Fruit fly (Drosophila melanogaster) whole organism: Measurements from ENCODE around the gene CG12725.

Experiments
- CG8478 ChIP-seq: fragments of >200 bp; optimal IDR thresholded peaks from 2 replicates; lab custom pipeline; 2018; ENCODE audit warnings: inconsistent platforms
- Dll ChIP-seq: fragments of >200 bp; optimal IDR thresholded peaks from 2 replicates; lab custom pipeline; 2017
- EcR ChIP-seq, 2 experiments: fragments of >200 bp; optimal IDR thresholded peaks; 2 replicates each; lab custom pipeline; 2017; ENCODE audit warnings: missing biosample characterization in 2 of 2, missing genetic modification characterization in 2 of 2, missing genetic modification reagents in 2 of 2
- pan ChIP-seq: fragments of >200 bp; optimal IDR thresholded peaks from 2 replicates; lab custom pipeline; 2017
- psq ChIP-seq: fragments of >200 bp; optimal IDR thresholded peaks from 2 replicates; lab custom pipeline; 2017
- usp ChIP-seq: fragments of >200 bp; optimal IDR thresholded peaks from 2 replicates; lab custom pipeline; 2017; ENCODE audit warnings: missing biosample characterization, missing genetic modification characterization, mixed read lengths

CG12725 gene

DNA sequence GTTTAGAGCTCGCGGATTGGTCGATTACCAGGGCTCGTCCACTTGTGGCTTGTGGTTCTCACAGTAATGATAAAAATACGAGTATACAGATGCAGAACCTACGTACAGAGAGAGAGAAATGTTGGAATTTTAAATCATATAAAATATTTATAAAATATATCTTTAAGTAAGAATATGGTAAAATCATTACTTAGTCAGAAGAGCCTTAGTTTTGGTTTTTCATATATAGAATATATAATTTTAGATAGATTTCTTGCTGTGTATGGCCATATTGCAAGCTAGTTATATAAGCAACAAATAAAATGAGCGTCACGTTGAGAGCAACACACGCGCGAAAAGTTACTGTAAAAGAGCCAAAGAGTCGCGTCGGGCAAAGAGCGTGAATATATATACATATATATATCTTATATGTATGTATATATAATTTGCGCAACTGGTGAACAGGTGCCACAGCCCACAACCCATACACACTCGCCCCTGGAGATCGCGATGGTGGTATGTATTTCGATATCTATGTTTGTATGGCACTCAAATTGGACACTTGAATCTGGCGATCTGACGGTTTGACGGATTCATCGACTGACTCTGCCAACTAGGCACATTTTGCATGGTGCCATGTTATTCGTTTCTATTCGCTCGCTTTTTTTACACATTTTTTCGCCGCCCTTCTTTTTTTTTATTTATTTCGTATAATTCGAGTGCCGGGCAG is 12.0 kb downstream of the CG12725 start:
- no peak for TF ChIP-seq Dll
- TF ChIP-seq CG8478 (lab: Kevin White, UChicago), result no peak
- no peak for TF ChIP-seq usp (GFP tag; lab: Kevin White, UChicago)
- TF ChIP-seq psq (lab: Kevin White, UChicago), result no peak

DNA sequence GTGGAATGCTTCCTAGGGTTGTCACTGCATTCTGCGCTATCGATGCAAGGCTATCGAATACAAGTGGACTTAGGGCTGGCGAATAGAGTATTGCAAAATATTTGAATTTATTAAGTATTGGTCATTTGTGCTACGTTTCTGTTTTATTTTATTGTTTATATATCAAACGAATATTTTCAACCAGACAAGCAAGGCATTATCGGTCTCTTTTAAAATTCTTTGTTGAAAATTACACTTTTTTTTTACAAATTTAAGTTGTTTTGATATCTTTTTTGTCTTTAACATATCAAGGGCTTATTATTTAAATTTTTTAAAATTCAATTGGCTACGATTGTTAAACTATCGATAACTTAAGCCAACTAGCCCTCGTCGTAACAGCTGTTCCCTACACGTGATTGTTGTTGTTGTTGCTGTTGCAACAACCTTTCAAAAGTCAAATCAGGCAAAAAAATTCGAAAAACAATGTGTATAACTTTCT is 15.3 kb downstream of the CG12725 start, which contains the start of the genes Ype and CG1662:
TSS of gene Ype (minus strand) at position 45 of the 478 bp plus-strand sequence.
TSS of gene CG1662 (plus strand) at position 191 of the 478 bp plus-strand sequence.
- TF ChIP-seq CG8478 (lab: Kevin White, UChicago) (no peak), psq (lab: Kevin White, UChicago) (no peak), usp (GFP tag; lab: Kevin White, UChicago) (no peak), pan (lab: Kevin White, UChicago) (no peak), Dll (no peak), EcR (GFP tag; optimal IDR thresholded peaks at IDR 0.05; lab: Kevin White, UChicago) (no peak)

dm6 chrX:13386776-13387175 is 15.9 kb downstream of the CG12725 start:
- TF ChIP-seq Dll (no peak), pan (lab: Kevin White, UChicago) (no peak), psq (lab: Kevin White, UChicago) (no peak), EcR (GFP tag; optimal IDR thresholded peaks at IDR 0.05; lab: Kevin White, UChicago) (no peak), usp (GFP tag; lab: Kevin White, UChicago) (no peak), CG8478 (lab: Kevin White, UChicago) (no peak)

dm6 chrX:13384583-13385342 is 17.9 kb downstream of the CG12725 start, which contains the start of the genes Rbp1-like and Tim9a:
Gene Rbp1-like (minus strand): TSS chrX:13384877.
Gene Tim9a (plus strand): TSS chrX:13385210.
- TF ChIP-seq EcR (GFP tag; optimal IDR thresholded peaks at IDR 0.05; lab: Kevin White, UChicago) (no peak), Dll (no peak), pan (lab: Kevin White, UChicago) (no peak), psq (lab: Kevin White, UChicago) (no peak), usp (GFP tag; lab: Kevin White, UChicago) (no peak), CG8478 (lab: Kevin White, UChicago) (no peak)

- TF ChIP-seq pan (lab: Kevin White, UChicago) (no peak), Dll (no peak), CG8478 (lab: Kevin White, UChicago) (no peak), psq (lab: Kevin White, UChicago) (no peak), usp (GFP tag; lab: Kevin White, UChicago) (no peak), EcR (GFP tag; optimal IDR thresholded peaks at IDR 0.05; lab: Kevin White, UChicago) (no peak)
These were observed 18.5 kb downstream of the CG12725 start for dm6 chrX:13384177-13384576.

DNA sequence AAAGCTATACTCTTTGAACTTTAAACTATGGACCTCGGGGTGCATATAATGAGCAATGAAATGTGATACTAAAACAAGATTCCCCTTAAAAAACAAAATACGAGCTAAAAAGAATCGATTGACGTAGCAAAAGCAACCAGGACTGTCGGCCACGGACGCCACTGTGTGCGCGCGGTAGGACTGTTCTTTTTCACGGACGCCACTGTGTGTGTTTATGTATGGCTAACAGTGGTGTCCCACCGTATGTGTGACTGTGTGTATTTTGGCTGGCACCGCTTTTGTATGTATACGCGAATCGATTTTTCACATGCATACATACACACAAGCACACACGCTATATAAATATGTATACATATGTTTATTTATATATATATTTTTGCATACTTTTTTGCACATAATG is 18.9 kb downstream of the CG12725 start:
- TF ChIP-seq psq (lab: Kevin White, UChicago) (no peak), CG8478 (lab: Kevin White, UChicago) (no peak), Dll (no peak), usp (GFP tag; lab: Kevin White, UChicago) (no peak), EcR (GFP tag; optimal IDR thresholded peaks at IDR 0.05; lab: Kevin White, UChicago) (no peak), pan (lab: Kevin White, UChicago) (no peak)

DNA sequence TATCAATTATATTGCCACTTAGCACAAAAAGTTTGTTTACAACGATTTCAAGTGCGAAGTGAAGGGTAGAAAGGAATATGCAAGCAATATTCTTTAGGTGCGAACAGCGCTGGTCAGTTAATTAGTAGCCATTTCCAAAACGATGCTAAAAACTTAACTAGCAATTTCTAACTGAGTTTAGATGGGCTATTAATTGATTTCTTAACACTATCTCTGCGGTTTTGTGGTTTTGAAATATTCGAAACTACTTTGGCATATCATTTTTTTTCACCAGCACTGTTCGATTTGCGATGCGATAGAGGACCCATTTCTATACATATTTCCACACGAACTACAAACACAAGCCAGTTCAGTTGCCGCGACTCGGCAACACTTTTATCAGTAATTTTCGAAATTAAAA is 26.1 kb downstream of the CG12725 start:
- TF ChIP-seq pan (lab: Kevin White, UChicago) (no peak), Dll (no peak), EcR (GFP tag; optimal IDR thresholded peaks at IDR 0.05; lab: Kevin White, UChicago) (no peak), CG8478 (lab: Kevin White, UChicago) (no peak), psq (lab: Kevin White, UChicago) (no peak)

DNA sequence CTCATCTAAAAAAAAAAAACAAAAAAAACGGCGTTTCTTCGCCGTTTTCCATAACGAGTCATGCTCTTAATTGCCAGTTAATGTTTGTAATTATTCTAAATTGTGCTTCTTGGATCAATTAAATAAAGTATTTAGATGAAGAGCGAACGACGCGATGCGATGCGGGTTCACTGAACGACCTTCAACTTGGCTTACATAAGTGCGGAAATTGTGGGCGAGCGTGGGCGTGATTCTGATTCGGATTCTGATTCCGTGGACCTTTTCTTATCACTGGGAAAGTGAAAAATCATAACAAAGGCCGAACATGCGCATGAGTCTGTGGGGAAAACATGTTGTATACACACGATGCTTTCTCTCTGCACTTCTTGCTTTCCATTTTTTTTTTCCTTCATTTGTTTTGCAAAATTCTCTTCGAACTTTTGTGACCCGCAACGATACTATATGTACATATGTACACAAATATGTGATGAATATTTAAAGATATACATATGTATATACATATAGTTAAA is 27.1 kb downstream of the CG12725 start:
- TF ChIP-seq EcR (GFP tag; optimal IDR thresholded peaks at IDR 0.05; lab: Kevin White, UChicago), result no peak
- no peak for TF ChIP-seq usp (GFP tag; lab: Kevin White, UChicago)
- TF ChIP-seq pan (lab: Kevin White, UChicago), result no peak
- TF ChIP-seq Dll, result no peak
- TF ChIP-seq CG8478 (lab: Kevin White, UChicago), result no peak
- no peak for TF ChIP-seq psq (lab: Kevin White, UChicago)

dm6 chrX:13374979-13375378 is 27.7 kb downstream of the CG12725 start:
- TF ChIP-seq usp (GFP tag; lab: Kevin White, UChicago) (no peak), pan (lab: Kevin White, UChicago) (no peak), Dll (no peak), psq (lab: Kevin White, UChicago) (no peak), EcR (GFP tag; optimal IDR thresholded peaks at IDR 0.05; lab: Kevin White, UChicago) (no peak), CG8478 (lab: Kevin White, UChicago) (no peak)

DNA sequence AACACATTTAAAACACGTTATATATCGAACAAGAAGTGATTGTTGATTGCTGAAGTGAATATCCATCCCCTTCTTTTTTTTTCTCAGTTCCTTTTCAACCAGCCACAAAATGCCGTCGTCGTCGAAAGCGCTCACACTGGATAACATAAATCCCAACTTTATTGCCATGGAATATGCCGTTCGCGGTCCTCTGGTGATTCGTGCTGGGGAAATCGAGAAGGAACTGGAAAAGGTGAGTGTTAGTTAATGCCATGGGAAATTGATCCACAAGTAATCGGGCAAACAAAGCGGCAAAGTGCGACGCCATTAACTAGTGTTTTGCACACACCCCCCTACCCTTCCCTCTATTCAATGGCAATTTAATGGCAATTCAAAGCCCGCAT is 28.5 kb downstream of the CG12725 start:
- TF ChIP-seq CG8478 (lab: Kevin White, UChicago) (no peak), Dll (no peak), usp (GFP tag; lab: Kevin White, UChicago) (no peak), psq (lab: Kevin White, UChicago) (no peak), pan (lab: Kevin White, UChicago) (no peak), EcR (GFP tag; optimal IDR thresholded peaks at IDR 0.05; lab: Kevin White, UChicago) (no peak)
